Fruit fly (Drosophila melanogaster) whole organism, embryonic: Measurements from ENCODE around the gene CG1572.

Experiments used
- CG10209 ChIP-seq: fragments of 200-800 bp; sonication (Bioruptor generic); optimal IDR thresholded peaks from 3 replicates; lab custom pipeline; 2017; ENCODE audit warnings: missing biosample characterization, mild to moderate bottlenecking, missing genetic modification characterization, missing genetic modification reagents
- CG10267 ChIP-seq: fragments of 200-800 bp; sonication (Bioruptor generic); optimal IDR thresholded peaks from 2 replicates; lab custom pipeline; 2018; ENCODE audit warnings: missing biosample characterization, mild to moderate bottlenecking, missing genetic modification characterization, moderate library complexity
- CG14710 ChIP-seq: fragments of 200-800 bp; sonication (Bioruptor generic); optimal IDR thresholded peaks from 3 replicates; lab custom pipeline; 2019; ENCODE audit warnings: missing biosample characterization, mild to moderate bottlenecking, missing genetic modification characterization, moderate library complexity
- CG1603 ChIP-seq: fragments of 200-800 bp; sonication (Bioruptor generic); optimal IDR thresholded peaks from 2 replicates; lab custom pipeline; 2019; ENCODE audit warnings: missing biosample characterization, mild to moderate bottlenecking, missing genetic modification characterization, moderate library complexity
- CG17328 ChIP-seq: fragments of 200-800 bp; sonication (Bioruptor generic); IDR thresholded peaks from 2 replicates; pipeline ENCODE4 v1.3.6; 2022; ENCODE audit warnings: missing biosample characterization, missing genetic modification characterization
- CG17568 ChIP-seq: fragments of 200-800 bp; sonication (Bioruptor generic); optimal IDR thresholded peaks from 2 replicates; lab custom pipeline; 2018; ENCODE audit warnings: missing biosample characterization, mild to moderate bottlenecking, missing genetic modification characterization, moderate library complexity
- CG18619 ChIP-seq: fragments of 200-800 bp; sonication (Bioruptor generic); optimal IDR thresholded peaks from 3 replicates; lab custom pipeline; 2017; ENCODE audit warnings: missing biosample characterization, mild to moderate bottlenecking, missing genetic modification characterization
- CG2116 ChIP-seq: fragments of 200-800 bp; sonication (Bioruptor generic); optimal IDR thresholded peaks from 3 replicates; lab custom pipeline; 2018; ENCODE audit warnings: missing biosample characterization, mild to moderate bottlenecking, missing genetic modification characterization
- CG2120 ChIP-seq: fragments of 200-800 bp; sonication (Bioruptor generic); optimal IDR thresholded peaks from 3 replicates; lab custom pipeline; 2016; ENCODE audit warnings: missing biosample characterization, missing genetic modification characterization
- CG3065 ChIP-seq: fragments of 200-800 bp; sonication (Bioruptor generic); optimal IDR thresholded peaks from 2 replicates; lab custom pipeline; 2016; ENCODE audit warnings: missing biosample characterization, missing genetic modification characterization
- CG31388 ChIP-seq: fragments of 200-800 bp; sonication (Bioruptor generic); optimal IDR thresholded peaks from 2 replicates; lab custom pipeline; 2016; ENCODE audit warnings: missing biosample characterization, missing genetic modification characterization
- CG3847 ChIP-seq: fragments of 200-800 bp; sonication (Bioruptor generic); IDR thresholded peaks from 2 replicates; pipeline ENCODE4 v1.3.6; 2022; ENCODE audit warnings: missing biosample characterization, missing genetic modification characterization
- CG4617 ChIP-seq: fragments of 200-800 bp; sonication (Bioruptor generic); optimal IDR thresholded peaks from 3 replicates; lab custom pipeline; 2016; ENCODE audit warnings: missing biosample characterization, missing genetic modification characterization, borderline replicate concordance
- CG6854 ChIP-seq: fragments of 200-800 bp; sonication (Bioruptor generic); optimal IDR thresholded peaks from 3 replicates; lab custom pipeline; 2017; ENCODE audit warnings: missing biosample characterization, mild to moderate bottlenecking, missing genetic modification characterization
- CG8478 ChIP-seq: fragments of >200 bp; optimal IDR thresholded peaks from 2 replicates; lab custom pipeline; 2018
- CG9817 ChIP-seq: fragments of 200-800 bp; sonication (Bioruptor generic); optimal IDR thresholded peaks from 2 replicates; lab custom pipeline; 2018; ENCODE audit warnings: missing biosample characterization, mild to moderate bottlenecking, missing genetic modification characterization, moderate library complexity
- CG9932 ChIP-seq: fragments of 200-800 bp; sonication (Bioruptor generic); IDR thresholded peaks from 2 replicates; pipeline ENCODE4 v1.3.6; 2022; ENCODE audit warnings: missing biosample characterization, missing genetic modification characterization
- CoRest ChIP-seq: fragments of 200-800 bp; sonication (Bioruptor generic); optimal IDR thresholded peaks from 3 replicates; lab custom pipeline; 2018; ENCODE audit warnings: missing biosample characterization, mild to moderate bottlenecking, missing genetic modification characterization, moderate library complexity
- Dip2 ChIP-seq: fragments of 200-800 bp; sonication (Bioruptor generic); IDR thresholded peaks from 2 replicates; pipeline ENCODE4 v1.3.6; 2022; ENCODE audit warnings: missing biosample characterization, missing genetic modification characterization
- E2f2 ChIP-seq: fragments of 200-800 bp; sonication (Bioruptor generic); IDR thresholded peaks from 2 replicates; pipeline ENCODE4 v1.3.6; 2022; ENCODE audit warnings: missing biosample characterization, missing genetic modification characterization
- Hr3 ChIP-seq: fragments of 200-800 bp; sonication (Bioruptor generic); optimal IDR thresholded peaks from 3 replicates; lab custom pipeline; 2016; ENCODE audit warnings: missing biosample characterization, missing genetic modification characterization
- MBD-R2 ChIP-seq: fragments of 200-800 bp; sonication (Bioruptor generic); IDR thresholded peaks from 2 replicates; pipeline ENCODE4 v1.3.6; 2022; ENCODE audit warnings: missing biosample characterization, missing genetic modification characterization
- MESR4 ChIP-seq: fragments of 200-800 bp; sonication (Bioruptor generic); optimal IDR thresholded peaks from 2 replicates; lab custom pipeline; 2018; ENCODE audit warnings: missing biosample characterization, mild to moderate bottlenecking, missing genetic modification characterization, moderate library complexity
- Myb ChIP-seq: fragments of 200-800 bp; sonication (Bioruptor generic); optimal IDR thresholded peaks from 2 replicates; lab custom pipeline; 2016; ENCODE audit warnings: missing biosample characterization, missing genetic modification characterization
- NFAT ChIP-seq: fragments of 200-800 bp; sonication (Bioruptor generic); IDR thresholded peaks from 2 replicates; pipeline ENCODE4 v1.3.6; 2022; ENCODE audit warnings: missing biosample characterization, missing genetic modification characterization
- Nf-YC ChIP-seq: fragments of 200-800 bp; optimal IDR thresholded peaks from 3 replicates; lab custom pipeline; 2019; ENCODE audit warnings: missing biosample characterization, mild to moderate bottlenecking, missing genetic modification characterization, moderate library complexity
- Rfx ChIP-seq: fragments of 200-800 bp; sonication (Bioruptor generic); IDR thresholded peaks from 2 replicates; pipeline ENCODE4 v1.3.6; 2022; ENCODE audit warnings: missing biosample characterization, missing genetic modification characterization
- Sry-β ChIP-seq: fragments of 200-800 bp; sonication (Bioruptor generic); optimal IDR thresholded peaks from 2 replicates; lab custom pipeline; 2018; ENCODE audit warnings: missing biosample characterization, mild to moderate bottlenecking, missing genetic modification characterization, moderate library complexity
- Xbp1 ChIP-seq: fragments of 200-800 bp; sonication (Bioruptor generic); optimal IDR thresholded peaks from 3 replicates; lab custom pipeline; 2016; ENCODE audit warnings: missing biosample characterization, mild to moderate bottlenecking, missing genetic modification characterization
- Xrp1 ChIP-seq: fragments of 200-800 bp; sonication (Bioruptor generic); IDR thresholded peaks from 2 replicates; pipeline ENCODE4 v1.3.6; 2022; ENCODE audit warnings: missing biosample characterization, missing genetic modification characterization
- crp ChIP-seq, 2 experiments: fragments of 200-800 bp; sonication (Bioruptor generic); optimal IDR thresholded peaks; 2 replicates in 1 of 2; 3 replicates in 1 of 2; lab custom pipeline; 2017; ENCODE audit warnings: missing biosample characterization in 2 of 2, missing genetic modification characterization in 2 of 2, mild to moderate bottlenecking in 1 of 2, moderate library complexity in 1 of 2
- gfzf ChIP-seq: fragments of 200-800 bp; sonication (Bioruptor generic); optimal IDR thresholded peaks from 2 replicates; lab custom pipeline; 2016; ENCODE audit warnings: missing biosample characterization, mild to moderate bottlenecking, missing genetic modification characterization, moderate library complexity
- grau ChIP-seq: fragments of 200-800 bp; optimal IDR thresholded peaks from 3 replicates; lab custom pipeline; 2019; ENCODE audit warnings: missing biosample characterization, mild to moderate bottlenecking, missing genetic modification characterization, moderate library complexity
- gsb-n ChIP-seq: fragments of 200-800 bp; sonication (Bioruptor generic); optimal IDR thresholded peaks from 3 replicates; lab custom pipeline; 2018; ENCODE audit warnings: missing biosample characterization, mild to moderate bottlenecking, missing genetic modification characterization
- ind ChIP-seq: fragments of 200-800 bp; sonication (Bioruptor generic); optimal IDR thresholded peaks from 3 replicates; lab custom pipeline; 2016; ENCODE audit warnings: missing biosample characterization, missing genetic modification characterization
- jumu ChIP-seq: fragments of 200-800 bp; sonication (Bioruptor generic); optimal IDR thresholded peaks from 3 replicates; lab custom pipeline; 2016; ENCODE audit warnings: missing biosample characterization, missing genetic modification characterization
- nom ChIP-seq: fragments of 200-800 bp; sonication (Bioruptor generic); optimal IDR thresholded peaks from 2 replicates; lab custom pipeline; 2017; ENCODE audit warnings: missing biosample characterization, missing genetic modification characterization, mild to moderate bottlenecking, moderate library complexity, missing genetic modification reagents
- peb ChIP-seq: fragments of 200-800 bp; sonication (Bioruptor generic); IDR thresholded peaks from 2 replicates; pipeline ENCODE4 v1.3.6; 2022; ENCODE audit warnings: missing biosample characterization, missing genetic modification characterization
- phol ChIP-seq: fragments of 200-800 bp; sonication (Bioruptor generic); optimal IDR thresholded peaks from 3 replicates; lab custom pipeline; 2018; ENCODE audit warnings: missing biosample characterization, mild to moderate bottlenecking, missing genetic modification characterization, moderate library complexity
- pnt ChIP-seq: fragments of 200-800 bp; sonication (Bioruptor generic); optimal IDR thresholded peaks from 3 replicates; lab custom pipeline; 2016; ENCODE audit warnings: missing biosample characterization, missing genetic modification characterization
- pzg ChIP-seq: fragments of 200-800 bp; sonication (Bioruptor generic); optimal IDR thresholded peaks from 3 replicates; lab custom pipeline; 2018; ENCODE audit warnings: missing biosample characterization, mild to moderate bottlenecking, missing genetic modification characterization, moderate library complexity
- row ChIP-seq: fragments of 200-800 bp; sonication (Bioruptor generic); IDR thresholded peaks from 3 replicates; pipeline ENCODE4 v1.3.6; 2022; ENCODE audit warnings: missing biosample characterization, missing genetic modification characterization
- sens ChIP-seq: fragments of 200-800 bp; sonication (Bioruptor generic); peaks from one replicate; lab custom pipeline; 2016; ENCODE audit warnings: missing biosample characterization, missing genetic modification characterization
- slbo ChIP-seq: fragments of 200-800 bp; sonication (Bioruptor generic); IDR thresholded peaks from 2 replicates; pipeline ENCODE4 v1.3.6; 2022; ENCODE audit warnings: missing biosample characterization, missing genetic modification characterization
- ssp ChIP-seq: fragments of 200-800 bp; sonication (Bioruptor generic); IDR thresholded peaks from 2 replicates; pipeline ENCODE4 v1.3.6; 2022; ENCODE audit warnings: missing biosample characterization, missing genetic modification characterization
- stwl ChIP-seq: fragments of 200-800 bp; sonication (Bioruptor generic); optimal IDR thresholded peaks from 3 replicates; lab custom pipeline; 2018; ENCODE audit warnings: missing biosample characterization, mild to moderate bottlenecking, missing genetic modification characterization, moderate library complexity
- wor ChIP-seq: fragments of 200-800 bp; sonication (Bioruptor generic); IDR thresholded peaks from 2 replicates; pipeline ENCODE4 v1.3.6; 2022; ENCODE audit warnings: missing biosample characterization, missing genetic modification characterization

Gene CG1572

DNA sequence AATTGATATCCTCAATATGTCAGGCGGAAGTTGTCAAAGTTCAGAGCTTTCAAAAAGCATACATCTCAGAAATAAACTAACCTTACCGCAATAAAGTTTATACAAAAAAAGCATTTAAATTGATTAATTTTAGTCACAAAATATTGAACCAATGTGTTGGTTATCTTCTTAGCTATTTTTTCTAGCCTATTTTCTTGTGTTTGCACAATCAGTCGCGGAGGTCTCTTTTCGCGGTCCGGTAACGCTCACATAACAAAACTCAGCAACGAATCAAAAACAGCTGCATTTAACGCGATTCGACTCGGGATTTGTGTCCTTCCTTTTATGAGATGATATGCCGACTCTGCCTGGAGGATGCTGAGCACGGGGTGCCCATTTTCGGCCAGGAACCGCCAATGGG is 15.1 kb upstream of the CG1572 start, which contains the start of gene CG11696 (continued):
- TF ChIP-seq slbo, result peak; percentile 60
- TF ChIP-seq stwl (tag; lab: Kevin White, UChicago), result no peak
- TF ChIP-seq Sry-β (GFP tag; lab: Kevin White, UChicago), result peak; percentile 83
- TF ChIP-seq CG3847 (GFP tag; lab: Robert Waterston, UW), result peak; percentile 26; the same call in 1 of the 2 replicates
- peak in 1 of 2 experiments; percentile 61 for TF ChIP-seq crp (GFP tag; optimal IDR thresholded peaks at IDR 0.05; lab: Kevin White, UChicago)
- TF ChIP-seq CG31388 (GFP tag; lab: Kevin White, UChicago), result no peak
- no peak for TF ChIP-seq gsb-n (tag; lab: Kevin White, UChicago)
- TF ChIP-seq CG17568 (GFP tag; lab: Kevin White, UChicago), result no peak
- TF ChIP-seq Nf-YC (tag; lab: Kevin White, UChicago), result peak; percentile 4
- peak; percentile 16 for TF ChIP-seq CG1603 (tag; lab: Kevin White, UChicago)
- peak; percentile 31; the same call in 1 of the 2 replicates for TF ChIP-seq Rfx (GFP tag; lab: Robert Waterston, UW)
- TF ChIP-seq MESR4, result peak; percentile 57
- TF ChIP-seq gfzf (GFP tag; lab: Kevin White, UChicago), result peak; percentile 22
- TF ChIP-seq CG10267 (tag; lab: Kevin White, UChicago), result peak; percentile 24
- peak; percentile 21 for TF ChIP-seq pzg (GFP tag; lab: Kevin White, UChicago)
- TF ChIP-seq row, result peak; percentile 57

DNA sequence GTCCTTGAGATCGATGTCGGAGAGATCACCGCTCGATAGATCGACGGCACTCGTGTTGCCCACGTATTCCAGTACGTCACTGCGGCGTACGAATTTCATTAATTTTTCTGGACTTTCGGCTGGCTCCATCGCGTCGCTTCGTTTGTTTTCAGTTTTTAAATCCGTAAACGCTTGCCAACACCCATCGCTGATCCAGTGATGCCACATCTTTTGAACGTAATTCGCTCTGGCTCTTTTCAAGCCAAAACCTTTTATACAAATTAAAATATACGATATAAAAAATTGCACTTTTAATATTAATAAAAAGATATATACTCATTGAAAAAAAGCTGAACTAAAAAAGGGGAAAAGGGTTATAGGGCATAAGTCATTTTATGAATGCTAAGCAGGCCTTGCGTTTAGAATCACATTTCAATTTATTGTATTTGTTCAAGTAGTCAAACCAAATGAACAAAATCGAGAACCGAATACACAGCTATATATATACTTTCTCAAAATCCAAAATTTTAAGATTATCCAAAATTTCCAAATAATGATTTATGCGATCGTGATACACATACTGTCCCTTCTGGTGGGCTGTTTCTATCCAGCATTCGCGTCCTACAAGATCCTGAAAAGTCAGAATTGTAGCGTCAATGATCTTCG is 13.9 kb upstream of the CG1572 start, which contains the start of the genes Kmn1 and Reepl1:
Gene Kmn1, minus strand, starts transcription at position 173 of the 645 bp plus-strand sequence.
Gene Reepl1, plus strand, starts transcription at position 438 of the 645 bp plus-strand sequence.
- TF ChIP-seq phol (tag; lab: Kevin White, UChicago) (peak; percentile 15), wor (GFP tag; lab: Robert Waterston, UW) (no peak), Dip2 (GFP tag; lab: Robert Waterston, UW) (no peak), jumu (GFP tag; lab: Kevin White, UChicago) (peak; percentile 21), stwl (tag; lab: Kevin White, UChicago) (peak; percentile 3), pnt (GFP tag; lab: Kevin White, UChicago) (peak; percentile 3), Xbp1 (GFP tag; lab: Kevin White, UChicago) (peak; percentile 4), E2f2 (peak; percentile 52; the same call in 1 of the 2 replicates), Myb (GFP tag; lab: Kevin White, UChicago) (peak; percentile 13), CG2120 (peak; percentile 16), CG3065 (GFP tag; lab: Kevin White, UChicago) (no peak), CG17328 (no peak), ssp (GFP tag; lab: Robert Waterston, UW) (peak; percentile 32; the same call in 1 of the 2 replicates), nom (no peak), grau (peak; percentile 3), MBD-R2 (GFP tag; lab: Robert Waterston, UW) (peak; percentile 67), Hr3 (no peak), Rfx (GFP tag; lab: Robert Waterston, UW) (peak; percentile 40; the same call in 1 of the 2 replicates), gfzf (GFP tag; lab: Kevin White, UChicago) (peak; percentile 33), CG9932 (peak; percentile 39; the same call in 1 of the 2 replicates), CG9817 (tag; lab: Kevin White, UChicago) (peak; percentile 10), Sry-β (GFP tag; lab: Kevin White, UChicago) (peak; percentile 88), Xrp1 (GFP tag; lab: Robert Waterston, UW) (no peak), CG8478 (lab: Kevin White, UChicago) (no peak), NFAT (GFP tag; lab: Robert Waterston, UW) (peak; percentile 12; the same call in 1 of the 2 replicates), crp (GFP tag; optimal IDR thresholded peaks at IDR 0.05; lab: Kevin White, UChicago) (peak in 1 of 2 experiments; percentile 70), CG2116 (GFP tag; lab: Kevin White, UChicago) (no peak), ind (GFP tag; lab: Kevin White, UChicago) (peak; percentile 7), CoRest (tag; lab: Kevin White, UChicago) (peak; percentile 20), CG14710 (tag; lab: Kevin White, UChicago) (peak; percentile 2), CG10209 (GFP tag; lab: Kevin White, UChicago) (no peak), CG10267 (tag; lab: Kevin White, UChicago) (peak; percentile 74), CG18619 (GFP tag; lab: Kevin White, UChicago) (no peak), sens (GFP tag; lab: Kevin White, UChicago) (peak; percentile 18), peb (GFP tag; lab: Robert Waterston, UW) (no peak), row (peak; percentile 72), CG6854 (GFP tag; lab: Kevin White, UChicago) (no peak), CG4617 (GFP tag; lab: Kevin White, UChicago) (peak; percentile 10)
